Fruit fly (Drosophila melanogaster) whole organism, prepupa: ENCODE results near the gene ctrip.

ENCODE experiments used
- CG11902 ChIP-seq: fragments of 200-800 bp; sonication (Bioruptor generic); optimal IDR thresholded peaks from 3 replicates; lab custom pipeline; 2016; ENCODE audit warnings: missing biosample characterization, missing genetic modification characterization
- CG4318 ChIP-seq: fragments of 200-800 bp; sonication (Bioruptor generic); optimal IDR thresholded peaks from 3 replicates; lab custom pipeline; 2017; ENCODE audit warnings: missing biosample characterization, mild to moderate bottlenecking, missing genetic modification characterization
- CG8119 ChIP-seq: fragments of 200-800 bp; sonication (Bioruptor generic); IDR thresholded peaks from 3 replicates; pipeline ENCODE4 v1.3.6; 2022; ENCODE audit warnings: missing biosample characterization, missing genetic modification characterization
- CG8632 ChIP-seq: fragments of 200-800 bp; sonication (Bioruptor generic); optimal IDR thresholded peaks from 3 replicates; lab custom pipeline; 2016; ENCODE audit warnings: missing biosample characterization, missing genetic modification characterization
- Eip75B ChIP-seq: fragments of 200-800 bp; sonication (Bioruptor generic); optimal IDR thresholded peaks from 3 replicates; lab custom pipeline; 2016; ENCODE audit warnings: missing biosample characterization, missing genetic modification characterization
- Hr38 ChIP-seq: sonication (Bioruptor generic); optimal IDR thresholded peaks from 2 replicates; lab custom pipeline; 2016; ENCODE audit warnings: missing biosample characterization, missing genetic modification characterization
- Hr39 ChIP-seq: fragments of 200-800 bp; sonication (Bioruptor generic); optimal IDR thresholded peaks from 2 replicates; lab custom pipeline; 2016; ENCODE audit warnings: missing biosample characterization, missing genetic modification characterization
- Met ChIP-seq: fragments of 200-800 bp; sonication (Bioruptor generic); optimal IDR thresholded peaks from 3 replicates; lab custom pipeline; 2016; ENCODE audit warnings: missing biosample characterization, missing genetic modification characterization
- Sox14 ChIP-seq: fragments of 200-800 bp; sonication (Bioruptor generic); optimal IDR thresholded peaks from 3 replicates; lab custom pipeline; 2016; ENCODE audit warnings: missing biosample characterization, missing genetic modification characterization
- Sox15 ChIP-seq: fragments of 200-800 bp; sonication (Bioruptor generic); optimal IDR thresholded peaks from 3 replicates; lab custom pipeline; 2016; ENCODE audit warnings: missing biosample characterization, missing genetic modification characterization
- cyc ChIP-seq: fragments of 200-800 bp; sonication (Bioruptor generic); optimal IDR thresholded peaks from 3 replicates; lab custom pipeline; 2016; ENCODE audit warnings: missing biosample characterization, missing genetic modification characterization
- ss ChIP-seq, 2 experiments: fragments of 200-800 bp; sonication (Bioruptor generic); optimal IDR thresholded peaks; 2 replicates in 1 of 2; 3 replicates in 1 of 2; lab custom pipeline; 2017 to 2018; ENCODE audit warnings: mild to moderate bottlenecking in 2 of 2, missing biosample characterization in 2 of 2, missing genetic modification characterization in 2 of 2, moderate library complexity in 1 of 2

DNA sequence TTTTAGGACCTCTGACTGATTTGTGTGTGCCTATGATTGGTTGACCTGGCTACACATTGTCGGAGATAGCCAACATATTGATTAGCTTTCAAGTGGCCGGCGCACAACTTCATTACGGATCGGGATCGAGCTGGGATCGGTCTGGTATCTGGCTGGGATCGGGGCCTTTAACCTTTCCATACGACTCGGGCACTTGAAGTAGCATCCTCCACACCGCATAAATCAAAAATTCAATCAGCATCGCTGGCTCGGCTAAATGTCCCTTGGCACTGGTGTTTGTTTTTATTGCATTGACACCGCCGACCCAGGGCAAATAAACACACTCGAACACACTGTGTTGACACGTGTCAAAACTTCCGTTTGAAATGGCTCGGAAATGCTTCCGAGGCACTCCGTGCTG, 43.8 kb upstream of the ctrip start:
- TF ChIP-seq Sox14 (GFP tag; lab: Kevin White, UChicago) (no peak), Hr39 (GFP tag; lab: Kevin White, UChicago) (no peak), ss (GFP tag; optimal IDR thresholded peaks at IDR 0.05; lab: Kevin White, UChicago) (no peak), CG8119 (GFP tag; lab: Robert Waterston, UW) (no peak), Hr38 (GFP tag; lab: Kevin White, UChicago) (no peak), Met (GFP tag; lab: Kevin White, UChicago) (no peak), CG8632 (GFP tag; lab: Kevin White, UChicago) (no peak), cyc (GFP tag; lab: Kevin White, UChicago) (no peak), Eip75B (GFP tag; lab: Kevin White, UChicago) (no peak), Sox15 (no peak), CG4318 (GFP tag; lab: Kevin White, UChicago) (no peak), CG11902 (GFP tag; lab: Kevin White, UChicago) (no peak)
